Worm (Caenorhabditis elegans): Measurements from ENCODE around the gene F26G1.1.
"Not testable (repeated sequence)": the region's sequence is repeated elsewhere in the genome, so short reads cannot be mapped to it uniquely, and the experiment has no call there.

Gene F26G1.1

DNA sequence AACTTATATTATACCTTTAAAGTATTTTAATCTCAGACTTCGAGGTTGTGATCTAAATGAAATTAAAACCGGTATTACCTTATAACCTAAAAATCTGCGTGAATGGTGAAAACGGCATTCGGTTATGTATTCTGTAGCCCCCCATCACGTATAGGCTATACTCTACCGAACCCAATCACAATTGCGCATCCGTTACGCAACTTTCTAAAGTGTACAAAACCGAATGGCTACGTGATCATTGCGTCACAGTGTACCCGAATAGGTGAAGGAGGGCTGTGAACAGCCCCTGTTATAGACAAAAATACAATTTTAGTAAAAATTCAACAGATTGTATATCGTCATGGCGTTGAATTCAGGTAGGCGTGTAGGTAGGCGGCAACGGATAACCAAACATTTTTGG lies 31.2 kb downstream of the F26G1.1 start:
- TF ChIP-seq fos-1 (tag; optimal IDR thresholded peaks at IDR 0.05) (no peak), ceh-16 (tag; optimal IDR thresholded peaks at IDR 0.05) (no peak), skn-1 (tag; optimal IDR thresholded peaks at IDR 0.05) (no peak), daf-12 (tag; optimal IDR thresholded peaks at IDR 0.05) (no peak), elt-1 (tag; optimal IDR thresholded peaks at IDR 0.05) (no peak), ama-1 (optimal IDR thresholded peaks at IDR 0.05) (no peak), nhr-77 (tag; optimal IDR thresholded peaks at IDR 0.05) (no peak), egl-27 (tag; optimal IDR thresholded peaks at IDR 0.05) (no peak), sea-2 (GFP tag; optimal IDR thresholded peaks at IDR 0.05) (no peak), nfya-1 (tag; optimal IDR thresholded peaks at IDR 0.05; ENCODE audit: insufficient read depth) (no peak), nhr-67 (tag; optimal IDR thresholded peaks at IDR 0.05) (no peak), ceh-82 (tag; optimal IDR thresholded peaks at IDR 0.05) (no peak), nhr-25 (tag; optimal IDR thresholded peaks at IDR 0.05) (no peak), fkh-10 (GFP tag; optimal IDR thresholded peaks at IDR 0.05) (no peak), nhr-76 (tag; optimal IDR thresholded peaks at IDR 0.05) (no peak), lsy-12 (tag; optimal IDR thresholded peaks at IDR 0.05) (no peak), elt-3 (tag; optimal IDR thresholded peaks at IDR 0.05) (no peak)

DNA sequence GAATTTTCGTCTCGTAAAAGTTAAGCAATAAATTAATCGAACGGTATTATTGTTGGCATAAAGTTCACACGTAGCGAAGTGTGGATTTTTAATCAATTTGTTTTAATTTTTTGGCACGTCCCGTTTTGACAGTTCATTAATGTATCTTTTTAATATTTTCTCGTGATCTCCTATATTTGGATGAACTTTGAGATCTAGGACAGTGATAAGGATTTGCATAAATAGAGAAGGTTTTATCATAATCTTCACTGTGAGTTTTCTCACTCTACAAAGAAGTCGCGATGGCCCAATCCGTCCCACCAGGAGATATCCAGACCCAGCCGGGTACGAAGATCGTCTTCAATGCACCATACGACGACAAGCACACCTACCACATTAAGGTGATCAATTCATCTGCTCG lies 33.7 kb downstream of the F26G1.1 start, which contains the start of the genes C33F10.8 and msp-40:
C33F10.8 (minus strand) TSS at position 101 of the 400 bp plus-strand sequence.
msp-40 (plus strand) TSS at position 282 of the 400 bp plus-strand sequence.
- TF ChIP-seq fkh-2, nhr-76, nhr-67 (tag; optimal IDR thresholded peaks at IDR 0.05): not testable (repeated sequence)

DNA sequence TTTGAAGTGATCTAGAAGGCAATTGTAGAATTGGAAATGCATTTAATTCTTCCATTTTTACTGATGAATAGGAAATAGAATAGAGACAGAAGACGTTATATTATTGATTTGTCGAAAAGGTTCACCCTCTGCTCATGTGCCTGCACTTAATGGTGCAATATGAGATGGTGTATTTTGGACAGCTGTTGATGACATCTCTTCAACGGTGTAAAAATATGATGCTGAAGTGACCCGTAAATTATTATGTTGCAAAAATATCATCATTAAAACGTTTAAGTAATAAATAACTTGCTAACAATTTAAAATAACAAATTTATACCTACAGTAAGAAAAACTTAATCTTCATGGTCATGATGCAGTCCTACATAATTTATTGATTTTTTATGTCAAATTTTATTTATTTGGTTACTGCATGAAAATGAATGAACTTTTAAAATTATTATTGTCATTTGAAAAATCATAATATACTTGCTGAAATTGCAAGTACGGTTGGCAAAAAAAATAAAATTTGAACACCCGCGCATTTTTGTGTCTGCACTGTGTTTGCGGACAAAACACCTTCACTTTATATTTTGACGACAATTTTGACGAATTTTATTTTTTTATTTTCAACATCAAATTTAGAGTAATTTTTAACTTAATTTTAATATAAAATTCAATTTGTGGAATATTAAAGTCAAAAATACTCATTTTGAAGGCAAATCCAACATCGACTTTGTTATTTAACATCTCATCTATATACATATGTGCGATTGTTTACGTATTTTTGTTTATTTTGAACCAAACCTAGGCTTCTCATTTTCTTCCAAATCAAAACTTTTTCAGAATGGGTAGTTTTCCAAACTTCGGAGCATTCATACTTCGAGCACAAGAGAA lies 36.6 kb downstream of the F26G1.1 start, which contains the start of the genes fbxb-88 and tbck-1:
fbxb-88 (minus strand) TSS at position 151 of the 876 bp plus-strand sequence.
tbck-1 (plus strand) TSS at position 826 of the 876 bp plus-strand sequence.
- TF ChIP-seq elt-1 (tag; optimal IDR thresholded peaks at IDR 0.05): no peak
- no peak for TF ChIP-seq pha-4 (tag; optimal IDR thresholded peaks at IDR 0.05)
- no peak for TF ChIP-seq unc-39 (tag; optimal IDR thresholded peaks at IDR 0.05)
- TF ChIP-seq nfya-1 (tag; optimal IDR thresholded peaks at IDR 0.05; ENCODE audit: insufficient read depth): peak; percentile 63
- peak; percentile 40 for TF ChIP-seq lin-15B (tag; optimal IDR thresholded peaks at IDR 0.05)
- TF ChIP-seq lin-39 (tag; optimal IDR thresholded peaks at IDR 0.05): no peak
- TF ChIP-seq ceh-9 (tag; optimal IDR thresholded peaks at IDR 0.05): no peak
- TF ChIP-seq fos-1 (tag; optimal IDR thresholded peaks at IDR 0.05): no peak
- TF ChIP-seq R02D3.7 (tag; optimal IDR thresholded peaks at IDR 0.05): no peak
- no peak for TF ChIP-seq egl-27 (tag; optimal IDR thresholded peaks at IDR 0.05)
- peak; percentile 5 for TF ChIP-seq ceh-28 (tag; optimal IDR thresholded peaks at IDR 0.05)
- TF ChIP-seq elt-2 (tag; optimal IDR thresholded peaks at IDR 0.05): no peak
- TF ChIP-seq ama-1 (optimal IDR thresholded peaks at IDR 0.05): no peak
- no peak for TF ChIP-seq aly-2 (tag; optimal IDR thresholded peaks at IDR 0.05)

DNA sequence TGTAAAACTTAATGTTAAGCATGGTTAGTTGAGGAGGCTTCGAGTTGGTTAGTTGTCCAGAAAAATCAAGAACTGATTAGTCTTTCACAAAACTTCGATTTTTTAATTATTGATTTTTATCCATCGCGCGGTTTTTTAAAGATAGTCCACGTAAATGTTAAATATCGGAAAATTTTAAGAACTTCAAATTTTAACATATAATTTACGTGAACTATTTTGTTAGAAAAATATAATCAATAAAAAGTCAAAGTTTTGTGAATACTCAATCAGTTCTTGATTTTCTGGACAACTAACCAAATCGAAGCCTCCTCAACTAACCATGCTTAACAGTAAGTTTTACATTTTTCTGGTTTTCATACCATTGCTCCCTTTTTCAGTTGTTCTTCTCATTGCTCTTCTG lies 43.3 kb downstream of the F26G1.1 start, which contains the start of the genes C33F10.11 and C33F10.1:
C33F10.11 (minus strand) TSS at position 101 of the 400 bp plus-strand sequence.
C33F10.1 (plus strand) TSS at position 263 of the 400 bp plus-strand sequence.
- TF ChIP-seq pqm-1 (tag; optimal IDR thresholded peaks at IDR 0.05): no peak
- no peak for TF ChIP-seq aly-2 (tag; optimal IDR thresholded peaks at IDR 0.05)
- no peak for TF ChIP-seq fkh-10 (GFP tag; optimal IDR thresholded peaks at IDR 0.05)
- no peak for TF ChIP-seq mml-1 (tag; optimal IDR thresholded peaks at IDR 0.05)
- TF ChIP-seq nhr-25 (tag; optimal IDR thresholded peaks at IDR 0.05): no peak
- no peak for TF ChIP-seq ama-1 (optimal IDR thresholded peaks at IDR 0.05)
- TF ChIP-seq mdl-1 (tag; optimal IDR thresholded peaks at IDR 0.05): no peak
- no peak for TF ChIP-seq ztf-4 (tag; optimal IDR thresholded peaks at IDR 0.05)
- no peak for TF ChIP-seq elt-3 (tag; optimal IDR thresholded peaks at IDR 0.05)
- TF ChIP-seq lin-39 (tag; optimal IDR thresholded peaks at IDR 0.05): no peak
- TF ChIP-seq snpc-4 (tag; optimal IDR thresholded peaks at IDR 0.05): no peak
- TF ChIP-seq elt-1 (tag; optimal IDR thresholded peaks at IDR 0.05): no peak

DNA sequence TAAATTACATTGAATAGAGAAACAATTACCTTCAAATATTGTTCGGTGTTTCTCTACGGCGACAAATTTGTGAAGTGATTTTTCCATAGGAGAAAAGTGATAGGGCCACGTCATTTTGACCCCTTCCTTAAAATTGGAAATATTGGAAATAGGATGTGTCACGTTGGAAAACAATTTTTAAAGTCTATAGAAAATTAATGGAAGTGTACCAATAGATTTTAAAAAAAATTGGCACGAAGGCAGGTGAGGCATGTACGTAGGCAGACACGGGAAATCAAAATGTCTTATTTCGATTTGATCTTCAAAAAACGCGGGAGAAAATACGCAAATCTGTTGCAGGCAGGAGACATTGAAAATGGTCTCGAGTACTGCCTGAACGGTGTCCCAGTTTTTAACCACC lies 46.2 kb downstream of the F26G1.1 start, which contains the start of gene C33F10.12:
C33F10.12 (minus strand) TSS at position 101 of the 400 bp plus-strand sequence.
- no peak for TF ChIP-seq elt-2 (tag; optimal IDR thresholded peaks at IDR 0.05)
- no peak for TF ChIP-seq unc-62 (GFP tag; optimal IDR thresholded peaks at IDR 0.05)
- TF ChIP-seq mml-1 (tag; optimal IDR thresholded peaks at IDR 0.05): no peak
- TF ChIP-seq nhr-67 (tag; optimal IDR thresholded peaks at IDR 0.05): no peak
- TF ChIP-seq ceh-16 (tag; optimal IDR thresholded peaks at IDR 0.05): no peak
- TF ChIP-seq sea-2 (GFP tag; optimal IDR thresholded peaks at IDR 0.05): no peak
- TF ChIP-seq nhr-11 (tag; optimal IDR thresholded peaks at IDR 0.05): no peak
- no peak for TF ChIP-seq ztf-11 (tag; optimal IDR thresholded peaks at IDR 0.05)
- TF ChIP-seq pha-4 (tag; optimal IDR thresholded peaks at IDR 0.05): no peak
- TF ChIP-seq egl-27 (tag; optimal IDR thresholded peaks at IDR 0.05): no peak
- no peak for TF ChIP-seq ceh-28 (tag; optimal IDR thresholded peaks at IDR 0.05)
- TF ChIP-seq lin-15B (tag; optimal IDR thresholded peaks at IDR 0.05): no peak

Data from whole organism, L3 larva.